Worm (Caenorhabditis elegans): ENCODE measurements around the gene unc-36.

ce11 chrIII:8250007-8250683 lies 49.1 kb upstream of the unc-36 start, which contains the start of gene knl-1:
- TF ChIP-seq nhr-76 (tag; optimal IDR thresholded peaks at IDR 0.05) (no peak), elt-3 (tag; optimal IDR thresholded peaks at IDR 0.05) (no peak), cnd-1 (tag; optimal IDR thresholded peaks at IDR 0.05) (peak; percentile 59), ztf-11 (tag; optimal IDR thresholded peaks at IDR 0.05) (no peak), ces-1 (GFP tag; optimal IDR thresholded peaks at IDR 0.05) (peak; percentile 42), nhr-28 (tag; optimal IDR thresholded peaks at IDR 0.05) (no peak), ceh-43 (GFP tag; optimal IDR thresholded peaks at IDR 0.05) (no peak)
